Fruit fly (Drosophila melanogaster) whole organism, embryonic: ENCODE data around the gene Wdfy2.

Source experiments
- Bdp1 ChIP-seq: fragments of 200-800 bp; sonication (Bioruptor generic); optimal IDR thresholded peaks from 3 replicates; lab custom pipeline; 2016; ENCODE audit warnings: missing biosample characterization, missing genetic modification characterization
- CG10366 ChIP-seq: fragments of 200-800 bp; sonication (Bioruptor generic); IDR thresholded peaks from 2 replicates; pipeline ENCODE4 v1.3.6; 2022; ENCODE audit warnings: missing biosample characterization, missing genetic modification characterization
- CG11696 ChIP-seq: fragments of 200-800 bp; sonication (Bioruptor generic); IDR thresholded peaks from 2 replicates; pipeline ENCODE4 v1.3.6; 2022; ENCODE audit warnings: missing biosample characterization, missing genetic modification characterization
- CG13287 ChIP-seq: fragments of 200-800 bp; sonication (Bioruptor generic); IDR thresholded peaks from 2 replicates; pipeline ENCODE4 v1.3.6; 2022; ENCODE audit warnings: missing biosample characterization, missing genetic modification characterization; ENCODE audit not compliant: partially characterized antibody
- CG15601 ChIP-seq: fragments of 200-800 bp; sonication (Bioruptor generic); optimal IDR thresholded peaks from 3 replicates; lab custom pipeline; 2019; ENCODE audit warnings: missing biosample characterization, mild to moderate bottlenecking, missing genetic modification characterization, moderate library complexity
- CG1647 ChIP-seq: fragments of 200-800 bp; sonication (Bioruptor generic); optimal IDR thresholded peaks from 3 replicates; lab custom pipeline; 2016; ENCODE audit warnings: missing biosample characterization, missing genetic modification characterization
- CG18476 ChIP-seq: fragments of 200-800 bp; sonication (Bioruptor generic); optimal IDR thresholded peaks from 2 replicates; lab custom pipeline; 2016; ENCODE audit warnings: missing biosample characterization, mild to moderate bottlenecking, missing genetic modification characterization
- CG2129 ChIP-seq: fragments of 200-800 bp; sonication (Bioruptor generic); IDR thresholded peaks from 2 replicates; pipeline ENCODE4 v1.3.6; 2022; ENCODE audit warnings: missing biosample characterization, missing genetic modification characterization; ENCODE audit not compliant: partially characterized antibody
- CG2202 ChIP-seq: fragments of 200-800 bp; sonication (Bioruptor generic); optimal IDR thresholded peaks from 2 replicates; lab custom pipeline; 2018; ENCODE audit warnings: missing biosample characterization, mild to moderate bottlenecking, missing genetic modification characterization
- CG30431 ChIP-seq: fragments of 200-800 bp; sonication (Bioruptor generic); optimal IDR thresholded peaks from 2 replicates; lab custom pipeline; 2017; ENCODE audit warnings: missing biosample characterization, missing genetic modification characterization
- CG31365 ChIP-seq: fragments of 200-800 bp; sonication (Bioruptor generic); optimal IDR thresholded peaks from 2 replicates; lab custom pipeline; 2018; ENCODE audit warnings: missing biosample characterization, mild to moderate bottlenecking, missing genetic modification characterization
- CG31441 ChIP-seq: fragments of 200-800 bp; sonication (Bioruptor generic); IDR thresholded peaks from 2 replicates; pipeline ENCODE4 v1.3.6; 2022; ENCODE audit warnings: missing biosample characterization, missing genetic modification characterization
- CG33557 ChIP-seq: fragments of 200-800 bp; sonication (Bioruptor generic); optimal IDR thresholded peaks from 2 replicates; lab custom pipeline; 2019; ENCODE audit warnings: missing biosample characterization, mild to moderate bottlenecking, missing genetic modification characterization, moderate library complexity
- CG3838 ChIP-seq: fragments of 200-800 bp; sonication (Bioruptor generic); optimal IDR thresholded peaks from 3 replicates; lab custom pipeline; 2016; ENCODE audit warnings: missing biosample characterization, missing genetic modification characterization
- CG4328 ChIP-seq: fragments of 200-800 bp; sonication (Bioruptor generic); optimal IDR thresholded peaks from 3 replicates; lab custom pipeline; 2017; ENCODE audit warnings: missing biosample characterization, missing genetic modification reagents, missing genetic modification characterization
- CG4424 ChIP-seq: fragments of 200-800 bp; sonication (Bioruptor generic); optimal IDR thresholded peaks from 3 replicates; lab custom pipeline; 2016; ENCODE audit warnings: missing biosample characterization, missing genetic modification characterization
- CG6791 ChIP-seq: fragments of 200-800 bp; sonication (Bioruptor generic); IDR thresholded peaks from 3 replicates; pipeline ENCODE4 v1.3.6; 2022; ENCODE audit warnings: missing biosample characterization, missing genetic modification characterization; ENCODE audit not compliant: partially characterized antibody
- CG8089 ChIP-seq: fragments of 200-800 bp; sonication (Bioruptor generic); optimal IDR thresholded peaks from 3 replicates; lab custom pipeline; 2016; ENCODE audit warnings: missing biosample characterization, missing genetic modification characterization
- CHES-1-like ChIP-seq: fragments of 200-800 bp; sonication (Bioruptor generic); optimal IDR thresholded peaks from 2 replicates; lab custom pipeline; 2016; ENCODE audit warnings: missing biosample characterization, missing genetic modification characterization
- Doc3 ChIP-seq: fragments of 200-800 bp; sonication (Bioruptor generic); IDR thresholded peaks from 3 replicates; pipeline ENCODE4 v1.3.6; 2022; ENCODE audit warnings: missing biosample characterization, missing genetic modification characterization; ENCODE audit not compliant: partially characterized antibody
- Elba2 ChIP-seq: fragments of 200-800 bp; sonication (Bioruptor generic); optimal IDR thresholded peaks from 3 replicates; lab custom pipeline; 2016; ENCODE audit warnings: missing biosample characterization, missing genetic modification characterization
- HmgZ ChIP-seq: fragments of 200-800 bp; sonication (Bioruptor generic); optimal IDR thresholded peaks from 2 replicates; lab custom pipeline; 2018; ENCODE audit warnings: missing biosample characterization, mild to moderate bottlenecking, missing genetic modification characterization
- Hr3 ChIP-seq: fragments of 200-800 bp; sonication (Bioruptor generic); optimal IDR thresholded peaks from 3 replicates; lab custom pipeline; 2016; ENCODE audit warnings: missing biosample characterization, missing genetic modification characterization
- Hr78 ChIP-seq, 2 experiments: fragments of 200-800 bp in 1 of 2; fragments of >200 bp in 1 of 2; sonication (Bioruptor generic) in 1 of 2; optimal IDR thresholded peaks; 2 replicates each; lab custom pipeline; 2017 to 2019; ENCODE audit warnings: missing biosample characterization in 2 of 2, missing genetic modification characterization in 2 of 2, mild to moderate bottlenecking in 1 of 2, moderate library complexity in 1 of 2
- Jarid2 ChIP-seq: fragments of 200-800 bp; sonication (Bioruptor generic); optimal IDR thresholded peaks from 3 replicates; lab custom pipeline; 2017; ENCODE audit warnings: mild to moderate bottlenecking, missing biosample characterization, missing genetic modification reagents, missing genetic modification characterization
- Mrtf ChIP-seq: fragments of 200-800 bp; sonication (Bioruptor generic); IDR thresholded peaks from 3 replicates; pipeline ENCODE4 v1.3.6; 2022; ENCODE audit warnings: missing biosample characterization, missing genetic modification characterization
- NC2α ChIP-seq: fragments of 200-800 bp; sonication (Bioruptor generic); optimal IDR thresholded peaks from 2 replicates; lab custom pipeline; 2016; ENCODE audit warnings: missing biosample characterization, missing genetic modification characterization
- NfI ChIP-seq: fragments of 200-800 bp; sonication (Bioruptor generic); optimal IDR thresholded peaks from 3 replicates; lab custom pipeline; 2018; ENCODE audit warnings: missing biosample characterization, mild to moderate bottlenecking, missing genetic modification characterization, moderate library complexity
- Opbp ChIP-seq: fragments of 200-800 bp; sonication (Bioruptor generic); IDR thresholded peaks from 3 replicates; pipeline ENCODE4 v1.3.6; 2022; ENCODE audit warnings: missing biosample characterization, missing genetic modification characterization; ENCODE audit not compliant: partially characterized antibody
- Pdp1 ChIP-seq, 2 experiments: fragments of 200-800 bp; sonication (Bioruptor generic); optimal IDR thresholded peaks; 3 replicates each; lab custom pipeline; 2016; ENCODE audit warnings: missing biosample characterization in 2 of 2, missing genetic modification characterization in 2 of 2, mild to moderate bottlenecking in 1 of 2, moderate library complexity in 1 of 2
- al ChIP-seq: fragments of 200-800 bp; sonication (Bioruptor generic); IDR thresholded peaks from 2 replicates; pipeline ENCODE4 v1.3.6; 2022; ENCODE audit warnings: missing biosample characterization, missing genetic modification characterization
- ase ChIP-seq: fragments of 200-800 bp; sonication (Bioruptor generic); IDR thresholded peaks from 3 replicates; pipeline ENCODE4 v1.3.6; 2022; ENCODE audit warnings: missing biosample characterization, missing genetic modification characterization
- chinmo ChIP-seq: fragments of 200-800 bp; sonication (Bioruptor generic); IDR thresholded peaks from 4 replicates; pipeline ENCODE4 v1.3.6; 2022; ENCODE audit warnings: missing biosample characterization, missing genetic modification characterization; ENCODE audit not compliant: partially characterized antibody
- esg ChIP-seq: fragments of 200-800 bp; sonication (Bioruptor generic); conservative IDR thresholded peaks from 2 replicates; pipeline ENCODE4 v1.3.6; 2022; ENCODE audit warnings: missing biosample characterization, missing genetic modification characterization
- fd64A ChIP-seq: fragments of 200-800 bp; sonication (Bioruptor generic); optimal IDR thresholded peaks from 3 replicates; lab custom pipeline; 2018; ENCODE audit warnings: missing biosample characterization, mild to moderate bottlenecking, missing genetic modification characterization
- gfzf ChIP-seq: fragments of 200-800 bp; sonication (Bioruptor generic); optimal IDR thresholded peaks from 2 replicates; lab custom pipeline; 2016; ENCODE audit warnings: missing biosample characterization, mild to moderate bottlenecking, missing genetic modification characterization, moderate library complexity
- grn ChIP-seq: fragments of 200-800 bp; sonication (Bioruptor generic); optimal IDR thresholded peaks from 3 replicates; lab custom pipeline; 2017; ENCODE audit warnings: missing biosample characterization, missing genetic modification characterization
- h ChIP-seq: fragments of >200 bp; optimal IDR thresholded peaks from 2 replicates; lab custom pipeline; 2017
- jigr1 ChIP-seq: fragments of 200-800 bp; sonication (Bioruptor generic); IDR thresholded peaks from 3 replicates; pipeline ENCODE4 v1.3.6; 2022; ENCODE audit warnings: missing biosample characterization, missing genetic modification characterization
- lab ChIP-seq: fragments of 200-800 bp; sonication (Bioruptor generic); optimal IDR thresholded peaks from 3 replicates; lab custom pipeline; 2017; ENCODE audit warnings: missing biosample characterization, missing genetic modification characterization, mild to moderate bottlenecking, moderate library complexity, missing genetic modification reagents
- lbe ChIP-seq: fragments of 200-800 bp; sonication (Bioruptor generic); optimal IDR thresholded peaks from 2 replicates; lab custom pipeline; 2016; ENCODE audit warnings: missing biosample characterization, mild to moderate bottlenecking, missing genetic modification characterization
- pb ChIP-seq: fragments of 200-800 bp; sonication (Bioruptor generic); optimal IDR thresholded peaks from 3 replicates; lab custom pipeline; 2016; ENCODE audit warnings: missing biosample characterization, missing genetic modification characterization
- peb ChIP-seq: fragments of 200-800 bp; sonication (Bioruptor generic); IDR thresholded peaks from 2 replicates; pipeline ENCODE4 v1.3.6; 2022; ENCODE audit warnings: missing biosample characterization, missing genetic modification characterization
- pita ChIP-seq: fragments of 200-800 bp; sonication (Bioruptor generic); optimal IDR thresholded peaks from 2 replicates; lab custom pipeline; 2017; ENCODE audit warnings: missing biosample characterization, mild to moderate bottlenecking, missing genetic modification characterization
- rib ChIP-seq: fragments of 200-800 bp; sonication (Bioruptor generic); IDR thresholded peaks from 2 replicates; pipeline ENCODE4 v1.3.6; 2022; ENCODE audit warnings: missing biosample characterization, missing genetic modification characterization
- run ChIP-seq: fragments of 200-800 bp; sonication (Bioruptor generic); optimal IDR thresholded peaks from 3 replicates; lab custom pipeline; 2018; ENCODE audit warnings: missing biosample characterization, mild to moderate bottlenecking, missing genetic modification characterization
- wor ChIP-seq: fragments of 200-800 bp; sonication (Bioruptor generic); IDR thresholded peaks from 2 replicates; pipeline ENCODE4 v1.3.6; 2022; ENCODE audit warnings: missing biosample characterization, missing genetic modification characterization
- zfh2 ChIP-seq: fragments of 200-800 bp; sonication (Bioruptor generic); optimal IDR thresholded peaks from 2 replicates; lab custom pipeline; 2016; ENCODE audit warnings: missing biosample characterization, missing genetic modification characterization

Wdfy2 gene

dm6 chr2L:10387869-10388726 is 35.0 kb upstream of the Wdfy2 start, which contains the start of gene da (continued):
- peak; percentile 33 to 69 for TF ChIP-seq Pdp1 (GFP tag; optimal IDR thresholded peaks at IDR 0.05; lab: Kevin White, UChicago)
- peak; percentile 63; the same call in 1 of the 2 replicates for TF ChIP-seq CG10366
- peak in 1 of 2 experiments; percentile 8 for TF ChIP-seq Hr78 (GFP tag; optimal IDR thresholded peaks at IDR 0.05; lab: Kevin White, UChicago)
- peak; percentile 75 for TF ChIP-seq NfI (GFP tag; lab: Kevin White, UChicago)
- TF ChIP-seq Hr3 (GFP tag; lab: Kevin White, UChicago): peak; percentile 61
- no peak for TF ChIP-seq Elba2 (GFP tag; lab: Kevin White, UChicago)
- TF ChIP-seq esg (GFP tag; lab: Robert Waterston, UW): peak; percentile 36; the same call in 1 of the 2 replicates
- no peak for TF ChIP-seq CG2202
- no peak for TF ChIP-seq NC2α
- peak; percentile 44 for TF ChIP-seq CG18476
- no peak for TF ChIP-seq lab (GFP tag; lab: Kevin White, UChicago)
- TF ChIP-seq wor (GFP tag; lab: Robert Waterston, UW): no peak
- TF ChIP-seq lbe (GFP tag; lab: Kevin White, UChicago): no peak
- TF ChIP-seq Opbp (GFP tag; lab: Robert Waterston, UW): peak; percentile 47; the same call in 1 of the 3 replicates
- TF ChIP-seq pb (GFP tag; lab: Kevin White, UChicago): no peak
- TF ChIP-seq Doc3: no peak
- peak; percentile 24 for TF ChIP-seq CG1647 (GFP tag; lab: Kevin White, UChicago)
- no peak for TF ChIP-seq jigr1
- peak; percentile 34 for TF ChIP-seq grn (GFP tag; lab: Kevin White, UChicago)
- TF ChIP-seq CG30431 (GFP tag; lab: Kevin White, UChicago): no peak
- no peak for TF ChIP-seq CG11696 (GFP tag; lab: Robert Waterston, UW)
- TF ChIP-seq CG15601 (tag; lab: Kevin White, UChicago): peak; percentile 48
- no peak for TF ChIP-seq CG2129 (GFP tag; lab: Robert Waterston, UW)
- TF ChIP-seq rib (GFP tag; lab: Robert Waterston, UW): peak; percentile 45
- peak; percentile 55 for TF ChIP-seq CG4424
- no peak for TF ChIP-seq Bdp1 (GFP tag; lab: Kevin White, UChicago)
- peak; percentile 18 for TF ChIP-seq CG33557 (GFP tag; lab: Kevin White, UChicago)
- TF ChIP-seq CG4328: no peak
- peak; percentile 60; the same call in 1 of the 3 replicates for TF ChIP-seq CG6791 (GFP tag; lab: Robert Waterston, UW)
- TF ChIP-seq CG8089: peak; percentile 32
- TF ChIP-seq CG13287 (GFP tag; lab: Robert Waterston, UW): peak; percentile 64
- TF ChIP-seq CG3838: no peak
- peak; percentile 41 for TF ChIP-seq HmgZ
- TF ChIP-seq fd64A (GFP tag; lab: Kevin White, UChicago): no peak
- TF ChIP-seq CG31441 (GFP tag; lab: Robert Waterston, UW): peak; percentile 53; the same call in 1 of the 2 replicates
- no peak for TF ChIP-seq h (lab: Kevin White, UChicago)
- TF ChIP-seq run (tag; lab: Kevin White, UChicago): no peak
- TF ChIP-seq chinmo (GFP tag; lab: Robert Waterston, UW): 0 out of 4 replicates have a peak, but pooled peaks have one; percentile 52
- TF ChIP-seq Mrtf (GFP tag; lab: Robert Waterston, UW): no peak; the same call in 2 of the 3 replicates
- peak; percentile 21 for TF ChIP-seq gfzf (GFP tag; lab: Kevin White, UChicago)
- TF ChIP-seq al: peak; percentile 45
- peak; percentile 42; the same call in 1 of the 3 replicates for TF ChIP-seq ase (GFP tag; lab: Robert Waterston, UW)
- no peak for TF ChIP-seq pita (GFP tag; lab: Kevin White, UChicago)
- peak; percentile 60 for TF ChIP-seq CHES-1-like (GFP tag; lab: Kevin White, UChicago)
- peak; percentile 69 for TF ChIP-seq zfh2 (GFP tag; lab: Kevin White, UChicago)
- no peak for TF ChIP-seq CG31365 (tag; lab: Kevin White, UChicago)
- TF ChIP-seq peb (GFP tag; lab: Robert Waterston, UW): peak; percentile 31; the same call in 1 of the 2 replicates
- no peak for TF ChIP-seq Jarid2
